Worm (Caenorhabditis elegans) whole organism, L4 larva: ENCODE results near the gene T28C12.6.

Source experiments
- F26F4.8 ChIP-seq: fragments of 200-800 bp; sonication (Bioruptor generic); conservative IDR thresholded peaks from 2 replicates; pipeline ENCODE4 v1.3.6; 2022; ENCODE audit warnings: missing genetic modification characterization, missing compliant biosample characterization
- F44E2.7 ChIP-seq: fragments of 200-800 bp; sonication (Bioruptor generic); IDR thresholded peaks from 2 replicates; pipeline ENCODE4 v2.1.2; 2022; ENCODE audit warnings: missing genetic modification characterization, missing compliant biosample characterization
- F49E8.2 ChIP-seq: sonication (generic microtip); optimal IDR thresholded peaks from 2 replicates; lab custom pipeline; 2016; ENCODE audit warnings: missing compliant biosample characterization, mild to moderate bottlenecking, missing genetic modification characterization, borderline replicate concordance
- R02D3.7 ChIP-seq: fragments of 150-350 bp; sonication (generic microtip); optimal IDR thresholded peaks from 3 replicates; lab custom pipeline; 2014; ENCODE audit warnings: missing biosample characterization, missing genetic modification characterization
- T20F7.1 ChIP-seq: fragments of 200-800 bp; sonication (Bioruptor generic); optimal IDR thresholded peaks from 2 replicates; lab custom pipeline; 2018; ENCODE audit warnings: mild to moderate bottlenecking, missing genetic modification characterization, missing compliant biosample characterization
- Y105C5A.15 ChIP-seq: fragments of 200-800 bp; sonication (Bioruptor generic); IDR thresholded peaks from 2 replicates; pipeline ENCODE4 v1.3.6; 2022; ENCODE audit warnings: missing genetic modification characterization, missing compliant biosample characterization
- Y5F2A.4 ChIP-seq: fragments of 200-800 bp; sonication (Bioruptor generic); optimal IDR thresholded peaks from 2 replicates; lab custom pipeline; 2018; ENCODE audit warnings: mild to moderate bottlenecking, missing genetic modification characterization, missing compliant biosample characterization
- Y75B8A.6 ChIP-seq: fragments of 200-800 bp; sonication (Bioruptor generic); IDR thresholded peaks from 2 replicates; pipeline ENCODE4 v1.3.6; 2022; ENCODE audit warnings: missing genetic modification reagents, missing genetic modification characterization, missing compliant biosample characterization
- ZK546.5 ChIP-seq, 2 experiments: sonication (generic microtip); optimal IDR thresholded peaks; 2 replicates each; lab custom pipeline; 2017; ENCODE audit warnings: missing biosample characterization in 2 of 2, missing genetic modification characterization in 2 of 2
- aha-1 ChIP-seq: fragments of 150-350 bp; peaks from one replicate; lab custom pipeline; 2014; ENCODE audit warnings: missing biosample characterization, missing genetic modification characterization
- arid-1 ChIP-seq: fragments of 200-800 bp; sonication (Bioruptor generic); conservative IDR thresholded peaks from 2 replicates; pipeline ENCODE4 v1.3.6; 2022; ENCODE audit warnings: missing genetic modification reagents, missing genetic modification characterization, missing compliant biosample characterization
- ceh-20 ChIP-seq: fragments of 200-800 bp; sonication (Bioruptor generic); IDR thresholded peaks from 2 replicates; pipeline ENCODE4 v1.3.6; 2022; ENCODE audit warnings: missing genetic modification reagents, missing genetic modification characterization, missing compliant biosample characterization
- ceh-44 ChIP-seq: fragments of 200-800 bp; sonication (Bioruptor generic); IDR thresholded peaks from 2 replicates; pipeline ENCODE4 v1.3.6; 2022; ENCODE audit warnings: missing genetic modification reagents, missing genetic modification characterization, missing compliant biosample characterization
- ceh-62 ChIP-seq: sonication (generic microtip); optimal IDR thresholded peaks from 2 replicates; lab custom pipeline; 2017; ENCODE audit warnings: missing biosample characterization, missing genetic modification characterization
- ceh-82 ChIP-seq: sonication (generic microtip); optimal IDR thresholded peaks from 2 replicates; lab custom pipeline; 2017; ENCODE audit warnings: missing biosample characterization, missing genetic modification characterization
- ces-1 ChIP-seq: fragments of 150-350 bp; sonication (generic microtip); optimal IDR thresholded peaks from 4 replicates; lab custom pipeline; 2014; ENCODE audit warnings: missing biosample characterization, missing genetic modification reagents, missing genetic modification characterization
- cey-2 ChIP-seq: sonication (generic microtip); optimal IDR thresholded peaks from 3 replicates; lab custom pipeline; 2017; ENCODE audit warnings: missing genetic modification characterization, mild to moderate bottlenecking, missing compliant biosample characterization, antibody characterized with exemption, borderline replicate concordance; ENCODE audit not compliant: insufficient read depth
- daf-16 ChIP-seq, 3 experiments: sonication (generic microtip); optimal IDR thresholded peaks; 2 replicates each; lab custom pipeline; 2016 to 2017; ENCODE audit warnings: missing genetic modification characterization in 3 of 3, missing genetic modification reagents in 3 of 3, mild to moderate bottlenecking in 2 of 3, missing compliant biosample characterization in 2 of 3, missing biosample characterization in 1 of 3, moderate library complexity in 1 of 3
- daf-19 ChIP-seq: fragments of 200-800 bp; sonication (Bioruptor generic); conservative IDR thresholded peaks from 2 replicates; pipeline ENCODE4 v1.3.6; 2022; ENCODE audit warnings: missing genetic modification characterization, missing compliant biosample characterization
- dmd-8 ChIP-seq: fragments of 200-800 bp; sonication (Bioruptor generic); IDR thresholded peaks from 2 replicates; pipeline ENCODE4 v1.3.6; 2022; ENCODE audit warnings: missing genetic modification characterization, missing compliant biosample characterization
- egl-27 ChIP-seq: sonication (generic microtip); optimal IDR thresholded peaks from 3 replicates; lab custom pipeline; 2017; ENCODE audit warnings: missing biosample characterization, missing genetic modification reagents, missing genetic modification characterization
- fkh-10 ChIP-seq: fragments of 150-350 bp; optimal IDR thresholded peaks from 2 replicates; lab custom pipeline; 2014; ENCODE audit warnings: missing biosample characterization, missing genetic modification reagents, missing genetic modification characterization
- fos-1 ChIP-seq: fragments of 150-350 bp; optimal IDR thresholded peaks from 2 replicates; lab custom pipeline; 2014; ENCODE audit warnings: missing biosample characterization, missing genetic modification characterization
- hlh-11 ChIP-seq: fragments of 200-800 bp; sonication (Bioruptor generic); optimal IDR thresholded peaks from 2 replicates; lab custom pipeline; 2018; ENCODE audit warnings: mild to moderate bottlenecking, missing genetic modification characterization, missing compliant biosample characterization
- hmg-1.1 ChIP-seq: fragments of 200-800 bp; sonication (Bioruptor generic); IDR thresholded peaks from 2 replicates; pipeline ENCODE4 v1.3.6; 2022; ENCODE audit warnings: missing genetic modification reagents, missing genetic modification characterization, missing compliant biosample characterization
- lin-1 ChIP-seq: fragments of 200-800 bp; sonication (Bioruptor generic); IDR thresholded peaks from 2 replicates; pipeline ENCODE4 v1.3.6; 2022; ENCODE audit warnings: missing genetic modification reagents, missing genetic modification characterization, missing compliant biosample characterization
- lin-29 ChIP-seq: fragments of 200-800 bp; sonication (Bioruptor generic); IDR thresholded peaks from 2 replicates; pipeline ENCODE4 v1.3.6; 2022; ENCODE audit warnings: missing genetic modification reagents, missing genetic modification characterization, missing compliant biosample characterization
- lin-38 ChIP-seq: fragments of 200-800 bp; sonication (Bioruptor generic); IDR thresholded peaks from 2 replicates; pipeline ENCODE4 v1.3.6; 2022; ENCODE audit warnings: missing genetic modification reagents, missing genetic modification characterization, missing compliant biosample characterization
- lir-3 ChIP-seq: sonication (generic microtip); optimal IDR thresholded peaks from 2 replicates; lab custom pipeline; 2016; ENCODE audit warnings: mild to moderate bottlenecking, missing genetic modification characterization, missing compliant biosample characterization
- lsy-2 ChIP-seq, 2 experiments: fragments of 150-350 bp in 1 of 2; sonication (generic microtip) in 1 of 2; optimal IDR thresholded peaks; 2 replicates each; lab custom pipeline; 2014 to 2017; ENCODE audit warnings: missing biosample characterization in 2 of 2, missing genetic modification characterization in 2 of 2
- mxl-2 ChIP-seq: fragments of 200-800 bp; sonication (Bioruptor generic); conservative IDR thresholded peaks from 2 replicates; pipeline ENCODE4 v1.3.6; 2022; ENCODE audit warnings: missing genetic modification reagents, missing genetic modification characterization, missing compliant biosample characterization
- nhr-25 ChIP-seq: sonication (generic microtip); optimal IDR thresholded peaks from 2 replicates; lab custom pipeline; 2017; ENCODE audit warnings: missing genetic modification characterization, mild to moderate bottlenecking, missing compliant biosample characterization, antibody characterized with exemption, moderate library complexity, borderline replicate concordance; ENCODE audit not compliant: insufficient read depth
- nhr-48 ChIP-seq: sonication (generic microtip); optimal IDR thresholded peaks from 2 replicates; lab custom pipeline; 2016; ENCODE audit warnings: mild to moderate bottlenecking, missing genetic modification characterization, missing compliant biosample characterization
- nhr-6 ChIP-seq: fragments of 150-350 bp; optimal IDR thresholded peaks from 2 replicates; lab custom pipeline; 2014; ENCODE audit warnings: missing biosample characterization, missing genetic modification characterization
- saeg-2 ChIP-seq: fragments of 200-800 bp; sonication (Bioruptor generic); IDR thresholded peaks from 2 replicates; pipeline ENCODE4 v1.3.6; 2022; ENCODE audit warnings: missing genetic modification reagents, missing genetic modification characterization, missing compliant biosample characterization
- snpc-1.2 ChIP-seq: fragments of 200-800 bp; sonication (Bioruptor generic); IDR thresholded peaks from 2 replicates; pipeline ENCODE4 v1.3.6; 2022; ENCODE audit warnings: missing genetic modification reagents, missing genetic modification characterization, missing compliant biosample characterization
- tra-1 ChIP-seq: fragments of 200-800 bp; sonication (Bioruptor generic); IDR thresholded peaks from 2 replicates; pipeline ENCODE4 v1.3.6; 2022; ENCODE audit warnings: missing genetic modification reagents, missing genetic modification characterization, missing compliant biosample characterization
- unc-62 ChIP-seq, 3 experiments: fragments of 150-350 bp in 1 of 3; sonication (generic microtip); optimal IDR thresholded peaks in 2 of 3; peaks in 1 of 3; 1 replicate in 1 of 3; 2 replicates in 2 of 3; lab custom pipeline; 2014 to 2017; ENCODE audit warnings: missing biosample characterization in 3 of 3, missing genetic modification characterization in 3 of 3, missing genetic modification reagents in 3 of 3, missing genotype in 1 of 3
- zag-1 ChIP-seq: fragments of 150-350 bp; optimal IDR thresholded peaks from 2 replicates; lab custom pipeline; 2014; ENCODE audit warnings: missing biosample characterization, missing genetic modification characterization
- zfp-2 ChIP-seq: sonication (generic microtip); optimal IDR thresholded peaks from 2 replicates; lab custom pipeline; 2016; ENCODE audit warnings: mild to moderate bottlenecking, missing genetic modification characterization, missing compliant biosample characterization
- zfp-3 ChIP-seq: fragments of 200-800 bp; sonication (Bioruptor generic); conservative IDR thresholded peaks from 2 replicates; pipeline ENCODE4 v1.3.6; 2022; ENCODE audit warnings: missing genetic modification reagents, missing genetic modification characterization, missing compliant biosample characterization

T28C12.6 gene

ce11 chrV:6335226-6335625 lies 693 bp downstream of the T28C12.6 start (continued):
- TF ChIP-seq ceh-20 (GFP tag; lab: Robert Waterston, UW): no peak
- TF ChIP-seq ceh-62 (tag; lab: Kevin White, UChicago): no peak
- TF ChIP-seq nhr-6 (tag; lab: Kevin White, UChicago): no peak
- no peak for TF ChIP-seq lin-38 (GFP tag; lab: Robert Waterston, UW)
- no peak for TF ChIP-seq zag-1
- TF ChIP-seq arid-1 (GFP tag; lab: Robert Waterston, UW): peak; percentile 82
- TF ChIP-seq lir-3 (tag; lab: Kevin White, UChicago): peak; percentile 48
- peak; percentile 49; the same call in 1 of the 2 replicates for TF ChIP-seq hmg-1.1
- 0 out of 2 replicates have a peak, but pooled peaks have one; percentile 58 for TF ChIP-seq lin-29 (GFP tag; lab: Robert Waterston, UW)
- no peak for TF ChIP-seq R02D3.7 (tag; lab: Kevin White, UChicago)
- no peak for TF ChIP-seq hlh-11 (tag; lab: Kevin White, UChicago)
- TF ChIP-seq snpc-1.2 (GFP tag; lab: Robert Waterston, UW): peak; percentile 88
- no peak for TF ChIP-seq nhr-25 (tag; lab: Kevin White, UChicago)
- TF ChIP-seq Y5F2A.4: peak; percentile 54
- TF ChIP-seq fkh-10 (GFP tag; lab: Kevin White, UChicago): no peak
- no peak for TF ChIP-seq unc-62 (GFP tag; optimal IDR thresholded peaks at IDR 0.05 in 1 of 2; lab: Kevin White, UChicago)
- no peak for TF ChIP-seq unc-62 (tag; optimal IDR thresholded peaks at IDR 0.05; lab: Kevin White, UChicago)
- TF ChIP-seq T20F7.1 (GFP tag; lab: Kevin White, UChicago): no peak
- peak; percentile 93 for TF ChIP-seq F44E2.7 (GFP tag; lab: Robert Waterston, UW)
- TF ChIP-seq zfp-2 (tag; lab: Kevin White, UChicago): no peak
- no peak for TF ChIP-seq aha-1
- no peak for TF ChIP-seq egl-27 (tag; lab: Kevin White, UChicago)
- TF ChIP-seq zfp-3 (GFP tag; lab: Robert Waterston, UW): peak; percentile 66; the same call in 1 of the 2 replicates
- TF ChIP-seq F26F4.8 (GFP tag; lab: Robert Waterston, UW): peak; percentile 74; the same call in 1 of the 2 replicates
- TF ChIP-seq daf-19 (GFP tag; lab: Robert Waterston, UW): peak; percentile 84
- TF ChIP-seq tra-1 (GFP tag; lab: Robert Waterston, UW): peak; percentile 73
- TF ChIP-seq ces-1: no peak
- TF ChIP-seq mxl-2: peak; percentile 77
- no peak for TF ChIP-seq ceh-82 (tag; lab: Kevin White, UChicago)
- peak; percentile 88 for TF ChIP-seq lin-1 (GFP tag; lab: Robert Waterston, UW)
- TF ChIP-seq nhr-48 (tag; lab: Kevin White, UChicago): peak; percentile 46
- no peak for TF ChIP-seq fos-1
- TF ChIP-seq F49E8.2 (tag; lab: Kevin White, UChicago): no peak
- no peak for TF ChIP-seq ZK546.5 (tag; optimal IDR thresholded peaks at IDR 0.05; lab: Kevin White, UChicago)
- TF ChIP-seq lsy-2 (tag; optimal IDR thresholded peaks at IDR 0.05; lab: Kevin White, UChicago): no peak
- peak in 1 of 2 experiments; percentile 74 for TF ChIP-seq daf-16 (GFP tag; optimal IDR thresholded peaks at IDR 0.05; lab: Kevin White, UChicago)
- TF ChIP-seq daf-16 (tag; optimal IDR thresholded peaks at IDR 0.05; lab: Kevin White, UChicago): no peak
- TF ChIP-seq Y105C5A.15 (GFP tag; lab: Robert Waterston, UW): no peak
- no peak for TF ChIP-seq cey-2
- TF ChIP-seq Y75B8A.6 (GFP tag; lab: Robert Waterston, UW): peak; percentile 45; the same call in 1 of the 2 replicates
- 0 out of 2 replicates have a peak, but pooled peaks have one; percentile 53 for TF ChIP-seq ceh-44 (GFP tag; lab: Robert Waterston, UW)
- TF ChIP-seq saeg-2 (GFP tag; lab: Robert Waterston, UW): peak; percentile 73; the same call in 1 of the 2 replicates
- TF ChIP-seq dmd-8: peak; percentile 98
